Fruit fly (Drosophila melanogaster) whole organism, embryonic: ENCODE results near the gene dpr3.

Experiments
- Ada2b ChIP-seq: fragments of 200-800 bp; sonication (Bioruptor generic); IDR thresholded peaks from 2 replicates; pipeline ENCODE4 v1.3.6; 2022; ENCODE audit warnings: missing biosample characterization, missing genetic modification characterization
- Aef1 ChIP-seq: fragments of 200-800 bp; sonication (Bioruptor generic); IDR thresholded peaks from 3 replicates; pipeline ENCODE4 v1.3.6; 2022; ENCODE audit warnings: missing biosample characterization, missing genetic modification characterization
- Bgb ChIP-seq: fragments of 200-800 bp; sonication (Bioruptor generic); IDR thresholded peaks from 2 replicates; pipeline ENCODE4 v1.3.6; 2022; ENCODE audit warnings: missing biosample characterization, missing genetic modification characterization; ENCODE audit not compliant: partially characterized antibody
- CG10147 ChIP-seq: fragments of 200-800 bp; sonication (Bioruptor generic); optimal IDR thresholded peaks from 2 replicates; lab custom pipeline; 2019; ENCODE audit warnings: missing biosample characterization, mild to moderate bottlenecking, missing genetic modification characterization, moderate library complexity
- CG10543 ChIP-seq: fragments of 200-800 bp; sonication (Bioruptor generic); optimal IDR thresholded peaks from 3 replicates; lab custom pipeline; 2017; ENCODE audit warnings: missing biosample characterization, mild to moderate bottlenecking, missing genetic modification characterization, moderate library complexity
- CG11456 ChIP-seq: fragments of 200-800 bp; sonication (Bioruptor generic); IDR thresholded peaks from 3 replicates; pipeline ENCODE4 v1.3.6; 2022; ENCODE audit warnings: missing biosample characterization, missing genetic modification characterization
- CG11504 ChIP-seq: fragments of 200-800 bp; sonication (Bioruptor generic); optimal IDR thresholded peaks from 3 replicates; lab custom pipeline; 2019; ENCODE audit warnings: missing biosample characterization, mild to moderate bottlenecking, missing genetic modification characterization, moderate library complexity
- CG12769 ChIP-seq: fragments of 200-800 bp; sonication (Bioruptor generic); optimal IDR thresholded peaks from 2 replicates; lab custom pipeline; 2019; ENCODE audit warnings: missing biosample characterization, mild to moderate bottlenecking, missing genetic modification characterization, moderate library complexity
- CG13296 ChIP-seq: fragments of 200-800 bp; sonication (Bioruptor generic); optimal IDR thresholded peaks from 3 replicates; lab custom pipeline; 2018; ENCODE audit warnings: missing biosample characterization, mild to moderate bottlenecking, missing genetic modification characterization
- CG15269 ChIP-seq: fragments of 200-800 bp; sonication (Bioruptor generic); optimal IDR thresholded peaks from 2 replicates; lab custom pipeline; 2018; ENCODE audit warnings: missing biosample characterization, mild to moderate bottlenecking, missing genetic modification characterization, moderate library complexity
- CG18599 ChIP-seq: fragments of 200-800 bp; sonication (Bioruptor generic); optimal IDR thresholded peaks from 3 replicates; lab custom pipeline; 2017; ENCODE audit warnings: missing biosample characterization, missing genetic modification characterization, mild to moderate bottlenecking, moderate library complexity, missing genetic modification reagents
- CG2120 ChIP-seq: fragments of 200-800 bp; sonication (Bioruptor generic); optimal IDR thresholded peaks from 3 replicates; lab custom pipeline; 2016; ENCODE audit warnings: missing biosample characterization, missing genetic modification characterization
- CG2712 ChIP-seq: fragments of 200-800 bp; optimal IDR thresholded peaks from 3 replicates; lab custom pipeline; 2019; ENCODE audit warnings: missing biosample characterization, mild to moderate bottlenecking, missing genetic modification characterization, moderate library complexity
- CG31441 ChIP-seq: fragments of 200-800 bp; sonication (Bioruptor generic); IDR thresholded peaks from 2 replicates; pipeline ENCODE4 v1.3.6; 2022; ENCODE audit warnings: missing biosample characterization, missing genetic modification characterization
- CG32532 ChIP-seq: fragments of 200-800 bp; sonication (Bioruptor generic); IDR thresholded peaks from 2 replicates; pipeline ENCODE4 v1.3.6; 2022; ENCODE audit warnings: missing biosample characterization, missing genetic modification characterization
- CG33213 ChIP-seq: fragments of 200-800 bp; sonication (Bioruptor generic); optimal IDR thresholded peaks from 3 replicates; lab custom pipeline; 2016; ENCODE audit warnings: missing biosample characterization, missing genetic modification characterization
- CG3726 ChIP-seq: fragments of 200-800 bp; sonication (Bioruptor generic); IDR thresholded peaks from 3 replicates; pipeline ENCODE4, ENCODE4 v1.3.6; 2022; ENCODE audit warnings: missing biosample characterization, missing genetic modification characterization
- CG6765 ChIP-seq: fragments of 200-800 bp; sonication (Bioruptor generic); optimal IDR thresholded peaks from 3 replicates; lab custom pipeline; 2017; ENCODE audit warnings: missing biosample characterization, mild to moderate bottlenecking, missing genetic modification characterization
- CG7357 ChIP-seq: fragments of 200-800 bp; sonication (Bioruptor generic); IDR thresholded peaks from 3 replicates; pipeline ENCODE4 v1.3.6; 2022; ENCODE audit warnings: missing biosample characterization, missing genetic modification characterization
- CG7556 ChIP-seq: fragments of 200-800 bp; sonication (Bioruptor generic); optimal IDR thresholded peaks from 2 replicates; lab custom pipeline; 2017; ENCODE audit warnings: missing biosample characterization, mild to moderate bottlenecking, missing genetic modification characterization
- CG7745 ChIP-seq: fragments of 200-800 bp; sonication (Bioruptor generic); optimal IDR thresholded peaks from 2 replicates; lab custom pipeline; 2018; ENCODE audit warnings: missing biosample characterization, mild to moderate bottlenecking, missing genetic modification characterization, moderate library complexity
- CG7839 ChIP-seq: fragments of 200-800 bp; sonication (Bioruptor generic); optimal IDR thresholded peaks from 3 replicates; lab custom pipeline; 2018; ENCODE audit warnings: missing biosample characterization, mild to moderate bottlenecking, missing genetic modification characterization, moderate library complexity
- CG8089 ChIP-seq: fragments of 200-800 bp; sonication (Bioruptor generic); optimal IDR thresholded peaks from 3 replicates; lab custom pipeline; 2016; ENCODE audit warnings: missing biosample characterization, missing genetic modification characterization
- CG8924 ChIP-seq: fragments of 200-800 bp; optimal IDR thresholded peaks from 3 replicates; lab custom pipeline; 2019; ENCODE audit warnings: missing biosample characterization, mild to moderate bottlenecking, missing genetic modification characterization, moderate library complexity
- CG9817 ChIP-seq: fragments of 200-800 bp; sonication (Bioruptor generic); optimal IDR thresholded peaks from 2 replicates; lab custom pipeline; 2018; ENCODE audit warnings: missing biosample characterization, mild to moderate bottlenecking, missing genetic modification characterization, moderate library complexity
- CoRest ChIP-seq: fragments of 200-800 bp; sonication (Bioruptor generic); optimal IDR thresholded peaks from 3 replicates; lab custom pipeline; 2018; ENCODE audit warnings: missing biosample characterization, mild to moderate bottlenecking, missing genetic modification characterization, moderate library complexity
- Dip3 ChIP-seq: fragments of 200-800 bp; sonication (Bioruptor generic); optimal IDR thresholded peaks from 3 replicates; lab custom pipeline; 2016; ENCODE audit warnings: missing biosample characterization, missing genetic modification characterization
- Fer1 ChIP-seq: fragments of 200-800 bp; sonication (Bioruptor generic); optimal IDR thresholded peaks from 2 replicates; lab custom pipeline; 2017; ENCODE audit warnings: missing biosample characterization, mild to moderate bottlenecking, missing genetic modification characterization
- Fer3 ChIP-seq: fragments of 200-800 bp; sonication (Bioruptor generic); optimal IDR thresholded peaks from 2 replicates; lab custom pipeline; 2018; ENCODE audit warnings: missing biosample characterization, mild to moderate bottlenecking, missing genetic modification characterization, moderate library complexity
- Hmr ChIP-seq: fragments of 200-800 bp; sonication (Bioruptor generic); optimal IDR thresholded peaks from 3 replicates; lab custom pipeline; 2017; ENCODE audit warnings: mild to moderate bottlenecking, missing biosample characterization, missing genetic modification reagents, missing genetic modification characterization
- Med ChIP-seq: fragments of 200-800 bp; sonication (Bioruptor generic); peaks from one replicate; lab custom pipeline; 2016; ENCODE audit warnings: missing biosample characterization, missing genetic modification characterization, mild to moderate bottlenecking, inconsistent platforms, moderate library complexity
- Oaz ChIP-seq: fragments of 200-800 bp; sonication (Bioruptor generic); IDR thresholded peaks from 2 replicates; pipeline ENCODE4 v1.3.6; 2022; ENCODE audit warnings: missing biosample characterization, missing genetic modification characterization
- Ptx1 ChIP-seq: fragments of 200-800 bp; sonication (Bioruptor generic); IDR thresholded peaks from 2 replicates; pipeline ENCODE4 v1.3.6; 2022; ENCODE audit warnings: missing biosample characterization, missing genetic modification characterization
- Rfx ChIP-seq: fragments of 200-800 bp; sonication (Bioruptor generic); IDR thresholded peaks from 2 replicates; pipeline ENCODE4 v1.3.6; 2022; ENCODE audit warnings: missing biosample characterization, missing genetic modification characterization
- aop ChIP-seq: fragments of 200-800 bp; sonication (Bioruptor generic); IDR thresholded peaks from 2 replicates; pipeline ENCODE4 v1.3.6; 2022; ENCODE audit warnings: missing biosample characterization, missing genetic modification characterization
- cwo ChIP-seq: fragments of 200-800 bp; sonication (Bioruptor generic); optimal IDR thresholded peaks from 3 replicates; lab custom pipeline; 2017; ENCODE audit warnings: missing biosample characterization, missing genetic modification characterization, mild to moderate bottlenecking, moderate library complexity, missing genetic modification reagents
- dysf ChIP-seq: fragments of 200-800 bp; sonication (Bioruptor generic); IDR thresholded peaks from 3 replicates; pipeline ENCODE4 v1.3.6; 2022; ENCODE audit warnings: missing biosample characterization, missing genetic modification characterization
- esg ChIP-seq: fragments of 200-800 bp; sonication (Bioruptor generic); conservative IDR thresholded peaks from 2 replicates; pipeline ENCODE4 v1.3.6; 2022; ENCODE audit warnings: missing biosample characterization, missing genetic modification characterization
- eve ChIP-seq, 2 experiments: fragments of >200 bp; optimal IDR thresholded peaks; 2 replicates each; lab custom pipeline; 2017; ENCODE audit warnings: missing biosample characterization in 2 of 2, missing genetic modification characterization in 2 of 2
- gem ChIP-seq: fragments of 200-800 bp; sonication (Bioruptor generic); optimal IDR thresholded peaks from 2 replicates; lab custom pipeline; 2019; ENCODE audit warnings: missing biosample characterization, mild to moderate bottlenecking, missing genetic modification characterization, moderate library complexity
- ind ChIP-seq: fragments of 200-800 bp; sonication (Bioruptor generic); optimal IDR thresholded peaks from 3 replicates; lab custom pipeline; 2016; ENCODE audit warnings: missing biosample characterization, missing genetic modification characterization
- lmd ChIP-seq: fragments of 200-800 bp; sonication (Bioruptor generic); IDR thresholded peaks from 2 replicates; pipeline ENCODE4 v1.3.6; 2022; ENCODE audit warnings: missing biosample characterization, missing genetic modification characterization
- mirr ChIP-seq: fragments of 200-800 bp; sonication (Bioruptor generic); optimal IDR thresholded peaks from 3 replicates; lab custom pipeline; 2018; ENCODE audit warnings: missing biosample characterization, mild to moderate bottlenecking, missing genetic modification characterization
- ranshi ChIP-seq: fragments of 200-800 bp; sonication (Bioruptor generic); IDR thresholded peaks from 2 replicates; pipeline ENCODE4 v1.3.6; 2022; ENCODE audit warnings: missing biosample characterization, missing genetic modification characterization
- sens ChIP-seq: fragments of 200-800 bp; sonication (Bioruptor generic); peaks from one replicate; lab custom pipeline; 2016; ENCODE audit warnings: missing biosample characterization, missing genetic modification characterization
- sob ChIP-seq: fragments of 200-800 bp; sonication (Bioruptor generic); IDR thresholded peaks from 2 replicates; pipeline ENCODE4 v1.3.6; 2022; ENCODE audit warnings: missing biosample characterization, missing genetic modification characterization
- stc ChIP-seq: fragments of 200-800 bp; sonication (Bioruptor generic); IDR thresholded peaks from 2 replicates; pipeline ENCODE4 v1.3.6; 2022; ENCODE audit warnings: missing biosample characterization, missing genetic modification characterization
- tio ChIP-seq: fragments of 200-800 bp; sonication (Bioruptor generic); optimal IDR thresholded peaks from 2 replicates; lab custom pipeline; 2017; ENCODE audit warnings: missing biosample characterization, missing genetic modification characterization, inconsistent platforms
- vvl ChIP-seq: fragments of 200-800 bp; sonication (Bioruptor generic); IDR thresholded peaks from 2 replicates; pipeline ENCODE4 v1.3.6; 2022; ENCODE audit warnings: missing biosample characterization, missing genetic modification characterization
- wdn ChIP-seq: fragments of 200-800 bp; sonication (Bioruptor generic); IDR thresholded peaks from 2 replicates; pipeline ENCODE4 v1.3.6; 2022; ENCODE audit warnings: missing biosample characterization, missing genetic modification characterization

dpr3 gene

dm6 chr2L:2015204-2015603 lies 94.5 kb downstream of the dpr3 start (continued):
- TF ChIP-seq CG12769 (tag; lab: Kevin White, UChicago): peak; percentile 39
- peak; percentile 67 for TF ChIP-seq Hmr (GFP tag; lab: Kevin White, UChicago)
- 0 out of 2 replicates have a peak, but pooled peaks have one; percentile 13 for TF ChIP-seq esg (GFP tag; lab: Robert Waterston, UW)
- peak; percentile 2 for TF ChIP-seq CG6765 (GFP tag; lab: Kevin White, UChicago)
- TF ChIP-seq CG18599 (GFP tag; lab: Kevin White, UChicago): peak; percentile 57
- no peak for TF ChIP-seq CG7357
- TF ChIP-seq CG32532 (GFP tag; lab: Robert Waterston, UW): 0 out of 2 replicates have a peak, but pooled peaks have one; percentile 8
- peak; percentile 18 for TF ChIP-seq ind (GFP tag; lab: Kevin White, UChicago)
- TF ChIP-seq CG15269 (tag; lab: Kevin White, UChicago): peak; percentile 17
- peak; percentile 23 for TF ChIP-seq cwo (GFP tag; lab: Kevin White, UChicago)
- peak; percentile 13 for TF ChIP-seq CG8924 (tag; lab: Kevin White, UChicago)
- peak; percentile 46; the same call in 2 of the 3 replicates for TF ChIP-seq dysf (GFP tag; lab: Robert Waterston, UW)
- no peak for TF ChIP-seq Bgb (GFP tag; lab: Robert Waterston, UW)
- TF ChIP-seq Ada2b: 0 out of 2 replicates have a peak, but pooled peaks have one; percentile 8
- peak; percentile 9 for TF ChIP-seq Fer3
- peak; percentile 8 for TF ChIP-seq CG10543 (GFP tag; lab: Kevin White, UChicago)
- peak; percentile 13 for TF ChIP-seq CG7556
- peak; percentile 44 for TF ChIP-seq Fer1 (GFP tag; lab: Kevin White, UChicago)
- TF ChIP-seq CG7839: peak; percentile 7
- peak; percentile 47; the same call in 1 of the 2 replicates for TF ChIP-seq lmd (GFP tag; lab: Robert Waterston, UW)
- TF ChIP-seq aop: no peak
- peak; percentile 24; the same call in 1 of the 2 replicates for TF ChIP-seq sob (GFP tag; lab: Robert Waterston, UW)
- peak; percentile 26 for TF ChIP-seq Dip3 (GFP tag; lab: Kevin White, UChicago)
- 0 out of 2 replicates have a peak, but pooled peaks have one; percentile 8 for TF ChIP-seq CG31441 (GFP tag; lab: Robert Waterston, UW)
- 0 out of 2 replicates have a peak, but pooled peaks have one; percentile 29 for TF ChIP-seq stc (GFP tag; lab: Robert Waterston, UW)
- peak; percentile 2 for TF ChIP-seq tio
- TF ChIP-seq mirr (GFP tag; lab: Kevin White, UChicago): no peak
- peak; percentile 27 for TF ChIP-seq CG11504 (tag; lab: Kevin White, UChicago)
- peak; percentile 12; the same call in 1 of the 3 replicates for TF ChIP-seq Aef1 (GFP tag; lab: Robert Waterston, UW)
- peak; percentile 11 for TF ChIP-seq CG10147
- peak; percentile 2 for TF ChIP-seq CoRest (tag; lab: Kevin White, UChicago)
- TF ChIP-seq CG2712 (tag; lab: Kevin White, UChicago): no peak
- peak; percentile 15 for TF ChIP-seq CG9817 (tag; lab: Kevin White, UChicago)
- TF ChIP-seq CG3726 (GFP tag; lab: Robert Waterston, UW): no peak
- TF ChIP-seq CG7745 (tag; lab: Kevin White, UChicago): no peak
- peak; percentile 22; the same call in 1 of the 2 replicates for TF ChIP-seq vvl (GFP tag; lab: Robert Waterston, UW)
- TF ChIP-seq Rfx (GFP tag; lab: Robert Waterston, UW): peak; percentile 55; the same call in 1 of the 2 replicates
- TF ChIP-seq sens: peak; percentile 55
- TF ChIP-seq CG33213 (GFP tag; lab: Kevin White, UChicago): no peak
- TF ChIP-seq CG13296 (GFP tag; lab: Kevin White, UChicago): peak; percentile 15
- no peak for TF ChIP-seq CG8089 (GFP tag; lab: Kevin White, UChicago)
- TF ChIP-seq Med (GFP tag; lab: Kevin White, UChicago): peak; percentile 28
- TF ChIP-seq CG2120 (GFP tag; lab: Kevin White, UChicago): peak; percentile 55
- peak; percentile 46 for TF ChIP-seq gem
- 0 out of 2 replicates have a peak, but pooled peaks have one; percentile 9 for TF ChIP-seq ranshi (GFP tag; lab: Robert Waterston, UW)
- no peak for TF ChIP-seq wdn (GFP tag; lab: Robert Waterston, UW)
- 0 out of 3 replicates have a peak, but pooled peaks have one; percentile 17 for TF ChIP-seq CG11456
- peak; percentile 38; the same call in 1 of the 2 replicates for TF ChIP-seq Ptx1 (GFP tag; lab: Robert Waterston, UW)
- TF ChIP-seq Oaz (GFP tag; lab: Robert Waterston, UW): no peak
- peak in 1 of 2 experiments; percentile 41 for TF ChIP-seq eve (GFP tag; optimal IDR thresholded peaks at IDR 0.05; lab: Kevin White, UChicago)
